Fruit fly (Drosophila melanogaster): Measurements from ENCODE around the gene CG42688.

DNA sequence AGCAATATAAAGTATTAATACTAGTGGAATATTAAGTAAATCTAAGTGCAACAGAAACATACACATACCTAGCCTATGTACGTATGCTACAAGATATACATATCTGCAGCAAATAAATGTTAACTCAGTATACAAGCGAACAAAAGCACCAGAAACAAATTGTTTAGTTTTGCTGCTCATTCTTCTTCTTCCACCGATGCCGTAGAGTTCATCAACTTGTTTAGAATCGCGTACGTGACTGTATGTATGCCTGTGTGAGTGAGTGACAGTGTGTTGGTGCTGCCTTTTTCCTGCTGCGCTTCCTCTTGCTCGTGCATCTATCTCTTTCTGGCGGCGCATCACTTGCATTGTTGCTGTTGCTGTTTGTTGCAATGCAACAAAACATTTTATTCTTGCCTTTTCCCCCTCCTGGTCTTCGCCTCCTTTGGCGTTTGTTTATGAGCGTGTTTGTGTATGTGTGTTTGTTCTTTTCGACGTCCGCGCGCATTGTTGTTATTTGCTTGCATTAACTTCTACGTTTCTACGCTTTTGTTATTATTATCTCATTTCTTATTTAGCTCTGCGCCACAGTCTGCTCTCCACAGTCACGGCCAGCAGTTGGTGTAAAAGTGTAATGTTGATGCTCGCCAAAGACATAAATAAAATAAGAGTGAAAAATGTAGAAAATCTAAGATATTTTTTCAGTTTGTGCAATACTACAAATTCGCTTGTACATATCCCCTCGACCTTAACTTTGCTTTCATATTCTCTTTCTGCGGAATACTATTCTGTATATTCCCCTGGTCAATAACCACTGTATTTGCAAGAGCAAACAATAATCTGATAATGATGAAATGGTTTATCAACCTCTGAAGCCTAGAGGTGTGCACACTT lies 23.7 kb downstream of the CG42688 start:
- TF ChIP-seq pho (GFP tag; optimal IDR thresholded peaks at IDR 0.05) (peak; percentile 0), Meics (GFP tag; optimal IDR thresholded peaks at IDR 0.05) (peak; percentile 31), cas (GFP tag; IDR thresholded peaks at IDR 0.05) (no peak), CG10654 (GFP tag; optimal IDR thresholded peaks at IDR 0.05) (peak; percentile 34)

All from whole organism, embryonic.